Worm (Caenorhabditis elegans) whole organism, mixed stage, embryonic: ENCODE data around the gene R07E5.4.

Experiments
- ceh-83 ChIP-seq: fragments of 200-800 bp; sonication (Bioruptor generic); optimal IDR thresholded peaks from 2 replicates; lab custom pipeline; 2018; ENCODE audit warnings: mild to moderate bottlenecking, missing genetic modification characterization, missing compliant biosample characterization
- lin-13 ChIP-seq: fragments of 150-350 bp; optimal IDR thresholded peaks from 2 replicates; lab custom pipeline; 2014; ENCODE audit warnings: missing biosample characterization, missing genetic modification characterization
- lin-32 ChIP-seq: fragments of 200-800 bp; sonication (Bioruptor generic); optimal IDR thresholded peaks from 2 replicates; lab custom pipeline; 2018; ENCODE audit warnings: mild to moderate bottlenecking, missing genetic modification characterization, missing compliant biosample characterization
- mep-1 ChIP-seq: fragments of 150-350 bp; optimal IDR thresholded peaks from 2 replicates; lab custom pipeline; 2017; ENCODE audit warnings: missing biosample characterization, missing genetic modification reagents, missing genetic modification characterization, inconsistent platforms
- nhr-237 ChIP-seq: fragments of 150-350 bp; optimal IDR thresholded peaks from 2 replicates; lab custom pipeline; 2014; ENCODE audit warnings: missing biosample characterization, missing genetic modification characterization
- nhr-76 ChIP-seq: sonication (generic microtip); optimal IDR thresholded peaks from 2 replicates; lab custom pipeline; 2017; ENCODE audit warnings: missing biosample characterization, missing genetic modification characterization
- tbx-8 ChIP-seq: fragments of 200-800 bp; sonication (Bioruptor generic); optimal IDR thresholded peaks from 2 replicates; lab custom pipeline; 2018; ENCODE audit warnings: mild to moderate bottlenecking, missing genetic modification characterization, moderate library complexity, missing compliant biosample characterization
- unc-39 ChIP-seq: fragments of 150-350 bp; optimal IDR thresholded peaks from 2 replicates; lab custom pipeline; 2014; ENCODE audit warnings: missing biosample characterization, missing genetic modification characterization

- TF ChIP-seq nhr-76 (tag; lab: Kevin White, UChicago) (no peak), nhr-237 (no peak), unc-39 (no peak), ceh-83 (GFP tag; lab: Kevin White, UChicago) (no peak), tbx-8 (GFP tag; lab: Kevin White, UChicago) (no peak), lin-32 (no peak), lin-13 (tag; lab: Kevin White, UChicago) (no peak), mep-1 (tag; lab: Kevin White, UChicago) (no peak)
Observed at ce11 chrIII:4359900-4360299, 34.7 kb upstream of the R07E5.4 start.
